Fruit fly (Drosophila melanogaster) whole organism, wandering third instar larva: ENCODE data around the gene HP1c.

ENCODE experiments used
- Hr78 ChIP-seq: fragments of >200 bp; optimal IDR thresholded peaks from 2 replicates; lab custom pipeline; 2017; ENCODE audit warnings: missing biosample characterization, missing genetic modification characterization
- br ChIP-seq: fragments of 200-800 bp; sonication (Bioruptor generic); optimal IDR thresholded peaks from 2 replicates; lab custom pipeline; 2016; ENCODE audit warnings: missing biosample characterization, missing genetic modification characterization
- dmrt93B ChIP-seq: fragments of 200-800 bp; sonication (Bioruptor generic); optimal IDR thresholded peaks from 2 replicates; lab custom pipeline; 2018; ENCODE audit warnings: missing biosample characterization, mild to moderate bottlenecking, missing genetic modification characterization
- h ChIP-seq: fragments of 200-800 bp; sonication (Bioruptor generic); optimal IDR thresholded peaks from 3 replicates; lab custom pipeline; 2016; ENCODE audit warnings: missing biosample characterization, mild to moderate bottlenecking, missing genetic modification characterization
- usp ChIP-seq: fragments of >200 bp; optimal IDR thresholded peaks from 2 replicates; lab custom pipeline; 2017; ENCODE audit warnings: missing biosample characterization, missing genetic modification characterization

DNA sequence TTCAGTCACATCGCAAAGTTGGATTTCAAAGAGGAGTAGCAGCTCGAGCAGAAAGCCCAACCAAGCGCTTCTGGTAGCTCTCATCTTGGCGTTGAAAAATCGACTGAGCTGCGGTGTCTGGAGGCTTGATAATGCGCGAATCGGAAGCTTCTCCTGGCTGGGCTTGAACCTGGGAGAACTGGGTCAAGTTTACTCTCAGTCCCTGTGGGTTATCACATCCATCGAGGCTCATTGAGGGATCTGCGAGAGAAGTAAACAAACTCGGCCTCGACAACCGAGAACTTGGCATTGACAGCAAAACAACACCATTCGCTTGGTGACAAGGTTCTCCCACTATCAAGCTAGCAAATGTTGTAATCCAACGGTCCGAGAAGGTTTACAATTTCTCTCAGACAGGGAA, 15.6 kb downstream of the HP1c start, which contains the start of gene Nepl13:
- TF ChIP-seq usp (GFP tag; lab: Kevin White, UChicago) (no peak), br (GFP tag; lab: Kevin White, UChicago) (no peak), h (GFP tag; lab: Kevin White, UChicago) (no peak), dmrt93B (GFP tag; lab: Kevin White, UChicago) (no peak), Hr78 (GFP tag; lab: Kevin White, UChicago) (no peak)
